Worm (Caenorhabditis elegans) whole organism, L1 larva: ENCODE data around the gene fipr-14.

ENCODE experiments used
- C34B4.2 ChIP-seq: sonication (generic microtip); optimal IDR thresholded peaks from 2 replicates; lab custom pipeline; 2017; ENCODE audit warnings: mild to moderate bottlenecking, missing genetic modification characterization, missing compliant biosample characterization
- F16B12.6 ChIP-seq: fragments of 150-350 bp; optimal IDR thresholded peaks from 2 replicates; lab custom pipeline; 2014; ENCODE audit warnings: missing biosample characterization, missing genetic modification characterization
- Y116A8C.19 ChIP-seq: sonication (generic microtip); optimal IDR thresholded peaks from 2 replicates; lab custom pipeline; 2016; ENCODE audit warnings: missing compliant biosample characterization, missing genetic modification characterization, borderline replicate concordance
- aha-1 ChIP-seq: fragments of 150-350 bp; optimal IDR thresholded peaks from 2 replicates; lab custom pipeline; 2014; ENCODE audit warnings: missing biosample characterization, missing genetic modification characterization
- alr-1 ChIP-seq: fragments of 200-800 bp; sonication (Bioruptor generic); optimal IDR thresholded peaks from 2 replicates; lab custom pipeline; 2018; ENCODE audit warnings: borderline replicate concordance, mild to moderate bottlenecking, missing genetic modification characterization, missing compliant biosample characterization
- ama-1 ChIP-seq: fragments of 150-350 bp; optimal IDR thresholded peaks from 2 replicates; lab custom pipeline; 2014
- blmp-1 ChIP-seq: fragments of 150-350 bp; optimal IDR thresholded peaks from 2 replicates; lab custom pipeline; 2014; ENCODE audit warnings: missing biosample characterization, missing genetic modification characterization
- ces-1 ChIP-seq: fragments of 150-350 bp; optimal IDR thresholded peaks from 2 replicates; lab custom pipeline; 2014; ENCODE audit warnings: missing biosample characterization, missing genetic modification reagents, missing genetic modification characterization
- efl-1 ChIP-seq, 4 experiments: fragments of 150-350 bp; optimal IDR thresholded peaks in 3 of 4; peaks in 1 of 4; 1 replicate in 1 of 4; 2 replicates in 3 of 4; lab custom pipeline; 2014; ENCODE audit warnings: missing biosample characterization in 2 of 4, missing genetic modification characterization in 2 of 4, missing genetic modification reagents in 2 of 4
- efl-3 ChIP-seq: fragments of 200-800 bp; sonication (Bioruptor generic); optimal IDR thresholded peaks from 2 replicates; lab custom pipeline; 2018; ENCODE audit warnings: mild to moderate bottlenecking, missing genetic modification characterization, missing compliant biosample characterization
- egl-13 ChIP-seq: sonication (generic microtip); optimal IDR thresholded peaks from 2 replicates; lab custom pipeline; 2016; ENCODE audit warnings: missing genotype, missing genetic modification reagents, missing genetic modification characterization, missing compliant biosample characterization
- elt-3 ChIP-seq, 6 experiments: fragments of 150-350 bp in 1 of 6; sonication (generic microtip); optimal IDR thresholded peaks; 2 replicates each; lab custom pipeline; 2017 to 2018; ENCODE audit warnings: missing biosample characterization in 6 of 6, missing genetic modification characterization in 6 of 6, inconsistent platforms in 1 of 6
- ets-5 ChIP-seq: fragments of 200-800 bp; sonication (Bioruptor generic); IDR thresholded peaks from 2 replicates; pipeline ENCODE4 v1.3.6; 2022; ENCODE audit warnings: missing genetic modification characterization, missing compliant biosample characterization
- fkh-10 ChIP-seq: sonication (generic microtip); optimal IDR thresholded peaks from 2 replicates; lab custom pipeline; 2017; ENCODE audit warnings: missing biosample characterization, missing genetic modification reagents, missing genetic modification characterization
- fkh-4 ChIP-seq: sonication (generic microtip); optimal IDR thresholded peaks from 2 replicates; lab custom pipeline; 2016; ENCODE audit warnings: missing compliant biosample characterization, missing genetic modification characterization, borderline replicate concordance
- fos-1 ChIP-seq: fragments of 150-350 bp; optimal IDR thresholded peaks from 2 replicates; lab custom pipeline; 2014; ENCODE audit warnings: missing biosample characterization, missing genetic modification characterization
- isw-1 ChIP-seq: fragments of 200-800 bp; sonication (Bioruptor generic); IDR thresholded peaks from 2 replicates; pipeline ENCODE4 v1.3.6; 2022; ENCODE audit warnings: missing genetic modification characterization, missing compliant biosample characterization
- lin-13 ChIP-seq: fragments of 150-350 bp; optimal IDR thresholded peaks from 2 replicates; lab custom pipeline; 2014; ENCODE audit warnings: missing biosample characterization, missing genetic modification reagents, missing genetic modification characterization
- lin-14 ChIP-seq: fragments of 200-800 bp; sonication (Bioruptor generic); optimal IDR thresholded peaks from 2 replicates; lab custom pipeline; 2018; ENCODE audit warnings: mild to moderate bottlenecking, missing genetic modification characterization, moderate library complexity, missing compliant biosample characterization
- lin-35 ChIP-seq, 2 experiments: fragments of 150-350 bp; optimal IDR thresholded peaks; 2 replicates each; lab custom pipeline; 2014; ENCODE audit warnings: missing biosample characterization in 2 of 2, missing genetic modification characterization in 2 of 2, missing genetic modification reagents in 2 of 2
- lir-3 ChIP-seq: sonication (generic microtip); optimal IDR thresholded peaks from 2 replicates; lab custom pipeline; 2016; ENCODE audit warnings: mild to moderate bottlenecking, missing genetic modification characterization, moderate library complexity, missing compliant biosample characterization; ENCODE audit not compliant: poor library complexity
- lsy-2 ChIP-seq, 2 experiments: fragments of 150-350 bp; optimal IDR thresholded peaks; 2 replicates each; lab custom pipeline; 2014; ENCODE audit warnings: missing biosample characterization in 2 of 2, missing genetic modification characterization in 2 of 2
- mdl-1 ChIP-seq, 2 experiments: fragments of 150-350 bp; optimal IDR thresholded peaks; 2 replicates each; lab custom pipeline; 2014 to 2017; ENCODE audit warnings: missing biosample characterization in 2 of 2, missing genetic modification characterization in 2 of 2, inconsistent platforms in 1 of 2
- nhr-12 ChIP-seq: sonication (generic microtip); optimal IDR thresholded peaks from 2 replicates; lab custom pipeline; 2017; ENCODE audit warnings: missing biosample characterization, missing genetic modification characterization
- nhr-28 ChIP-seq: fragments of 150-350 bp; optimal IDR thresholded peaks from 2 replicates; lab custom pipeline; 2014; ENCODE audit warnings: missing biosample characterization, missing genetic modification characterization
- nhr-47 ChIP-seq: sonication (generic microtip); optimal IDR thresholded peaks from 2 replicates; lab custom pipeline; 2016; ENCODE audit warnings: mild to moderate bottlenecking, missing genetic modification characterization, moderate library complexity, missing compliant biosample characterization
- nhr-71 ChIP-seq: sonication (generic microtip); optimal IDR thresholded peaks from 2 replicates; lab custom pipeline; 2016; ENCODE audit warnings: mild to moderate bottlenecking, missing genetic modification characterization, moderate library complexity, missing compliant biosample characterization
- nhr-76 ChIP-seq: sonication (generic microtip); optimal IDR thresholded peaks from 2 replicates; lab custom pipeline; 2017; ENCODE audit warnings: missing biosample characterization, missing genetic modification characterization
- nhr-77 ChIP-seq: fragments of 150-350 bp; optimal IDR thresholded peaks from 2 replicates; lab custom pipeline; 2014; ENCODE audit warnings: missing biosample characterization, missing genetic modification characterization
- nhr-84 ChIP-seq: sonication (generic microtip); optimal IDR thresholded peaks from 2 replicates; lab custom pipeline; 2017; ENCODE audit warnings: missing biosample characterization, missing genetic modification characterization
- nhr-85 ChIP-seq: sonication (generic microtip); peaks from one replicate; lab custom pipeline; 2016; ENCODE audit warnings: missing genetic modification characterization, inconsistent platforms, missing compliant biosample characterization
- nhr-90 ChIP-seq: sonication (generic microtip); optimal IDR thresholded peaks from 2 replicates; lab custom pipeline; 2016; ENCODE audit warnings: mild to moderate bottlenecking, missing genetic modification characterization, missing compliant biosample characterization; ENCODE audit not compliant: poor library complexity
- pag-3 ChIP-seq: sonication (generic microtip); optimal IDR thresholded peaks from 2 replicates; lab custom pipeline; 2017; ENCODE audit warnings: missing genetic modification characterization, mild to moderate bottlenecking, missing compliant biosample characterization, antibody characterized with exemption, borderline replicate concordance; ENCODE audit not compliant: insufficient read depth
- pax-3 ChIP-seq: fragments of 200-800 bp; sonication (Bioruptor generic); optimal IDR thresholded peaks from 2 replicates; lab custom pipeline; 2018; ENCODE audit warnings: mild to moderate bottlenecking, missing genetic modification characterization, moderate library complexity, missing compliant biosample characterization
- skn-1 ChIP-seq: fragments of 150-350 bp; optimal IDR thresholded peaks from 2 replicates; lab custom pipeline; 2014; ENCODE audit warnings: missing biosample characterization, missing genetic modification characterization
- snu-23 ChIP-seq: sonication (generic microtip); optimal IDR thresholded peaks from 2 replicates; lab custom pipeline; 2016; ENCODE audit warnings: missing genetic modification characterization, missing compliant biosample characterization
- sox-4 ChIP-seq: sonication (generic microtip); optimal IDR thresholded peaks from 2 replicates; lab custom pipeline; 2016; ENCODE audit warnings: missing genetic modification characterization, missing compliant biosample characterization
- swsn-7 ChIP-seq: sonication (generic microtip); optimal IDR thresholded peaks from 2 replicates; lab custom pipeline; 2016; ENCODE audit warnings: missing genetic modification characterization, missing compliant biosample characterization
- tlp-1 ChIP-seq: fragments of 150-350 bp; optimal IDR thresholded peaks from 2 replicates; lab custom pipeline; 2014; ENCODE audit warnings: missing biosample characterization, missing genetic modification characterization
- unc-62 ChIP-seq: fragments of 150-350 bp; optimal IDR thresholded peaks from 2 replicates; lab custom pipeline; 2014; ENCODE audit warnings: missing biosample characterization, missing genetic modification reagents, missing genetic modification characterization
- unc-86 ChIP-seq: sonication (generic microtip); optimal IDR thresholded peaks from 2 replicates; lab custom pipeline; 2016; ENCODE audit warnings: missing genetic modification characterization, missing compliant biosample characterization
- unc-98 ChIP-seq: fragments of 200-800 bp; sonication (Bioruptor generic); IDR thresholded peaks from 2 replicates; pipeline ENCODE4 v1.3.6; 2022; ENCODE audit warnings: missing genetic modification characterization, missing compliant biosample characterization
- vab-15 ChIP-seq: sonication (generic microtip); optimal IDR thresholded peaks from 2 replicates; lab custom pipeline; 2017; ENCODE audit warnings: missing genotype, mild to moderate bottlenecking, missing genetic modification characterization, missing compliant biosample characterization
- ztf-11 ChIP-seq, 2 experiments: sonication (generic microtip); optimal IDR thresholded peaks; 2 replicates each; lab custom pipeline; 2016 to 2017; ENCODE audit warnings: missing genetic modification characterization in 2 of 2, missing biosample characterization in 1 of 2, missing compliant biosample characterization in 1 of 2

fipr-14 gene

ce11 chrIV:10842705-10843364 lies 34.1 kb upstream of the fipr-14 start, which contains the start of gene T11G6.5 (continued):
- TF ChIP-seq sox-4 (tag; lab: Kevin White, UChicago) (no peak), fkh-4 (tag; lab: Kevin White, UChicago) (no peak), lin-13 (GFP tag; lab: Kevin White, UChicago) (no peak), nhr-84 (no peak), nhr-71 (tag; lab: Kevin White, UChicago) (peak; percentile 48), swsn-7 (tag; lab: Kevin White, UChicago) (peak; percentile 16), lir-3 (tag; lab: Kevin White, UChicago) (no peak), elt-3 (tag; optimal IDR thresholded peaks at IDR 0.05; lab: Kevin White, UChicago) (no peak), F16B12.6 (tag; lab: Kevin White, UChicago) (peak; percentile 81), isw-1 (no peak), ets-5 (GFP tag; lab: Robert Waterston, UW) (no peak), mdl-1 (tag; optimal IDR thresholded peaks at IDR 0.05; lab: Kevin White, UChicago) (peak in 1 of 2 experiments; percentile 59), fos-1 (tag; lab: Kevin White, UChicago) (no peak), lin-35 (GFP tag; optimal IDR thresholded peaks at IDR 0.05; lab: Kevin White, UChicago) (peak; percentile 3 to 65), unc-86 (tag; lab: Kevin White, UChicago) (no peak), nhr-47 (tag; lab: Kevin White, UChicago) (peak; percentile 10), vab-15 (tag; lab: Kevin White, UChicago) (no peak), nhr-12 (no peak), fkh-10 (GFP tag; lab: Kevin White, UChicago) (no peak), blmp-1 (tag; lab: Kevin White, UChicago) (peak; percentile 4), nhr-77 (tag; lab: Kevin White, UChicago) (no peak), ces-1 (GFP tag; lab: Kevin White, UChicago) (no peak), pax-3 (no peak), nhr-76 (tag; lab: Kevin White, UChicago) (no peak), nhr-28 (tag; lab: Kevin White, UChicago) (no peak), Y116A8C.19 (tag; lab: Kevin White, UChicago) (no peak), nhr-85 (tag; lab: Kevin White, UChicago) (no peak), nhr-90 (no peak), ama-1 (lab: Kevin White, UChicago) (no peak), unc-62 (GFP tag; lab: Kevin White, UChicago) (no peak), unc-98 (GFP tag; lab: Robert Waterston, UW) (no peak), pag-3 (tag; lab: Kevin White, UChicago) (no peak)
- TF ChIP-seq, all 84 proteins: peak for 21

- TF ChIP-seq efl-1 (optimal IDR thresholded peaks at IDR 0.05; lab: Kevin White, UChicago) (no peak), efl-1 (GFP tag; optimal IDR thresholded peaks at IDR 0.05 in 1 of 2; lab: Kevin White, UChicago) (peak in 1 of 2 experiments; percentile 80), ztf-11 (tag; optimal IDR thresholded peaks at IDR 0.05; lab: Kevin White, UChicago) (no peak)
Observed at ce11 chrIV:10851136-10851535, 25.8 kb upstream of the fipr-14 start.

DNA sequence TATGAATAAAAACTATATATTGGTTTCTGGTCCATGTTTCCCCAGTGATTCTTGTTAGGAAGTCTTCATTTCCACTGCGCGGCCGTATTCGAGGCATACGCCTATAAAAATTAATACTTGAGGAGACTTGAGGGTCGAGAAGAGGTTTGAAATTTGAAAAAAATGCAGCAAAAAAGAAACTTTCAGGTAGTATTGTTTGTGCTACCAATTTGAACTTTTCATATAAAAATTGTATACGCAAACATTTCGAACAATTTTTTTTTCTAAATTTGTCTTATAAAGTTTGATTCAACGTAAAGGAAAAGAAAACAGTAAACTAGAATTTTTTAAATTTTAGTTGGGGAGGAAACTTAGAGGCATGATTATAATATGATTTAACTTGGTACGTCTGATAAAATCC lies 25.1 kb upstream of the fipr-14 start, which contains the start of gene T11G6.4:
Gene T11G6.4, minus strand, starts transcription at position 101 of the 400 bp plus-strand sequence.
- TF ChIP-seq lin-14 (GFP tag; lab: Kevin White, UChicago): no peak

ce11 chrIV:10852403-10852802 lies 24.5 kb upstream of the fipr-14 start:
- TF ChIP-seq skn-1 (tag; lab: Kevin White, UChicago): no peak
- peak in 1 of 6 experiments; percentile 16 for TF ChIP-seq elt-3 (tag; optimal IDR thresholded peaks at IDR 0.05; lab: Kevin White, UChicago)
- TF ChIP-seq unc-86 (tag; lab: Kevin White, UChicago): no peak
- TF ChIP-seq lin-14 (GFP tag; lab: Kevin White, UChicago): peak; percentile 65
- no peak for TF ChIP-seq Y116A8C.19 (tag; lab: Kevin White, UChicago)
- no peak for TF ChIP-seq nhr-84
- TF ChIP-seq vab-15 (tag; lab: Kevin White, UChicago): no peak
- TF ChIP-seq ztf-11 (tag; optimal IDR thresholded peaks at IDR 0.05; lab: Kevin White, UChicago): no peak
- TF ChIP-seq aha-1 (tag; lab: Kevin White, UChicago): no peak
- TF ChIP-seq snu-23: peak; percentile 29
- no peak for TF ChIP-seq alr-1 (tag; lab: Kevin White, UChicago)
- peak in 1 of 2 experiments; percentile 9 for TF ChIP-seq lsy-2 (tag; optimal IDR thresholded peaks at IDR 0.05; lab: Kevin White, UChicago)
- no peak for TF ChIP-seq efl-3 (GFP tag; lab: Kevin White, UChicago)
- no peak for TF ChIP-seq nhr-12
- no peak for TF ChIP-seq C34B4.2 (tag; lab: Kevin White, UChicago)
- TF ChIP-seq nhr-71 (tag; lab: Kevin White, UChicago): peak; percentile 12
- TF ChIP-seq egl-13 (tag; lab: Kevin White, UChicago): no peak
- TF ChIP-seq tlp-1 (tag; lab: Kevin White, UChicago): no peak
- TF ChIP-seq fkh-4 (tag; lab: Kevin White, UChicago): no peak
- no peak for TF ChIP-seq swsn-7 (tag; lab: Kevin White, UChicago)
- no peak for TF ChIP-seq nhr-77 (tag; lab: Kevin White, UChicago)
